Fruit fly (Drosophila melanogaster): ENCODE measurements around the gene CG14185.

Gene CG14185

dm6 chr3L:20088755-20089334 is 17.0 kb upstream of the CG14185 start, which contains the start of gene sNPF-R (continued):
- no peak for TF ChIP-seq pum (GFP tag; optimal IDR thresholded peaks at IDR 0.05)
- TF ChIP-seq Nf-YC (tag; optimal IDR thresholded peaks at IDR 0.05), result peak; percentile 77
- TF ChIP-seq esg (GFP tag; conservative IDR thresholded peaks at IDR 0.05), result no peak
- TF ChIP-seq CG10654 (GFP tag; optimal IDR thresholded peaks at IDR 0.05), result no peak
- TF ChIP-seq trem (tag; optimal IDR thresholded peaks at IDR 0.05), result no peak
- no peak for TF ChIP-seq Hmx (GFP tag; optimal IDR thresholded peaks at IDR 0.05)
- TF ChIP-seq phol (tag; optimal IDR thresholded peaks at IDR 0.05), result no peak
- TF ChIP-seq CG7963 (GFP tag; IDR thresholded peaks at IDR 0.05; ENCODE audit: partially characterized antibody), result no peak
- TF ChIP-seq CG17568 (GFP tag; optimal IDR thresholded peaks at IDR 0.05), result no peak
- peak; percentile 50 for TF ChIP-seq CG7372 (GFP tag; IDR thresholded peaks at IDR 0.05)
- TF ChIP-seq dmrt11E (tag; optimal IDR thresholded peaks at IDR 0.05), result no peak
- TF ChIP-seq CG31388 (GFP tag; optimal IDR thresholded peaks at IDR 0.05), result no peak
- TF ChIP-seq Dll (GFP tag; IDR thresholded peaks at IDR 0.05; ENCODE audit: partially characterized antibody), result no peak
- 0 out of 2 replicates have a peak, but pooled peaks have one; percentile 29 for TF ChIP-seq GATAe (GFP tag; conservative IDR thresholded peaks at IDR 0.05)
- TF ChIP-seq Med (GFP tag), result no peak
- peak; percentile 16 for TF ChIP-seq mirr (GFP tag; optimal IDR thresholded peaks at IDR 0.05)
- no peak for TF ChIP-seq CG2199 (GFP tag; IDR thresholded peaks at IDR 0.05)
- no peak for TF ChIP-seq tll (GFP tag; optimal IDR thresholded peaks at IDR 0.05)
- TF ChIP-seq Ptx1 (GFP tag; IDR thresholded peaks at IDR 0.05), result no peak
- TF ChIP-seq gsb-n (tag; optimal IDR thresholded peaks at IDR 0.05), result no peak
- no peak for TF ChIP-seq CG11723 (GFP tag; optimal IDR thresholded peaks at IDR 0.05)
- TF ChIP-seq Fer3 (tag; optimal IDR thresholded peaks at IDR 0.05), result no peak
- no peak for TF ChIP-seq CG6765 (GFP tag; optimal IDR thresholded peaks at IDR 0.05)
- no peak for TF ChIP-seq cg (GFP tag; optimal IDR thresholded peaks at IDR 0.05)
- TF ChIP-seq lmd (GFP tag; IDR thresholded peaks at IDR 0.05), result no peak
- no peak for TF ChIP-seq Nf-YA (GFP tag; IDR thresholded peaks at IDR 0.05)
- TF ChIP-seq danr (GFP tag; IDR thresholded peaks at IDR 0.05), result no peak
- TF ChIP-seq NC2β (GFP tag; optimal IDR thresholded peaks at IDR 0.05), result no peak
- TF ChIP-seq gt (GFP tag; IDR thresholded peaks at IDR 0.05), result no peak
- TF ChIP-seq shn (GFP tag; optimal IDR thresholded peaks at IDR 0.05), result no peak
- TF ChIP-seq CG12769 (tag; optimal IDR thresholded peaks at IDR 0.05), result peak; percentile 58
- no peak for TF ChIP-seq CG12104 (GFP tag; optimal IDR thresholded peaks at IDR 0.05)
- peak; percentile 25; the same call in 1 of the 2 replicates for TF ChIP-seq CG42726 (GFP tag; IDR thresholded peaks at IDR 0.05; ENCODE audit: partially characterized antibody)
- TF ChIP-seq CG10267 (tag; optimal IDR thresholded peaks at IDR 0.05), result no peak
- no peak for TF ChIP-seq Sox100B (GFP tag; optimal IDR thresholded peaks at IDR 0.05)
- no peak for TF ChIP-seq stc (GFP tag; IDR thresholded peaks at IDR 0.05)
- no peak for TF ChIP-seq CG4854 (GFP tag; optimal IDR thresholded peaks at IDR 0.05)
- no peak for TF ChIP-seq CG6654 (GFP tag; optimal IDR thresholded peaks at IDR 0.05)
- no peak for TF ChIP-seq stwl (tag; optimal IDR thresholded peaks at IDR 0.05)
- peak; percentile 95 for TF ChIP-seq z (GFP tag; IDR thresholded peaks at IDR 0.05)
- no peak for TF ChIP-seq CG14965 (GFP tag; optimal IDR thresholded peaks at IDR 0.05; ENCODE audit: borderline replicate concordance)
- TF ChIP-seq CG6689 (GFP tag; IDR thresholded peaks at IDR 0.05), result no peak
- TF ChIP-seq D19A (tag; optimal IDR thresholded peaks at IDR 0.05), result no peak
- TF ChIP-seq CG18599 (GFP tag; optimal IDR thresholded peaks at IDR 0.05), result peak; percentile 13
- TF ChIP-seq BtbVII (GFP tag; optimal IDR thresholded peaks at IDR 0.05), result no peak
- no peak for TF ChIP-seq tgo (GFP tag; IDR thresholded peaks at IDR 0.05)
- TF ChIP-seq Fer2 (tag; optimal IDR thresholded peaks at IDR 0.05), result no peak
- TF ChIP-seq fd102C (GFP tag; optimal IDR thresholded peaks at IDR 0.05), result no peak
- no peak for TF ChIP-seq CrebB (tag; optimal IDR thresholded peaks at IDR 0.05)
- TF ChIP-seq CG8290 (GFP tag; optimal IDR thresholded peaks at IDR 0.05), result no peak
- TF ChIP-seq CG8290 (tag; optimal IDR thresholded peaks at IDR 0.05), result peak in 1 of 2 experiments; percentile 25
